Fruit fly (Drosophila melanogaster): Measurements from ENCODE around the gene CG3690.
A peak's percentile ranks its signal among the peaks of the same experiment; 100 is the strongest.

CG3690 gene

DNA sequence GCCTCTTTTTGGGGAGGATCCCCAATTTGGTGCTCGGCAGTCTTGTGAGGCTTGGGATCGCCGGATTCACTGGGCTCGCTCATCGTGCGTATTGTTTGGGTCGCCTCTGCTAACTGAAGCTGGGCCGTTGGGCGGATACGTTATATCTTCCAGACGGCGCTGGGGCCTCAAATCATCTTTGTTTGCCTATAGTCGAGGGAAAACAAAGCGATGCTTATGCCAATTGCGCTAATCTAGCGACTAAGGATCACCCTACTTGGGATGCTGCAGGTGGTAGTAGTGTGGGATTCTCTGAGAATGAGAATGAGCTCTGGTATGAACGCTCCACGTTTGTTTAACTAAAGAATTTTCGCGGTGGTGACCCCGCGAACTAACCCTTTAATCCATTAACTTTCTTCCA is at the start of gene CG3690:
TSS of gene CG3690 (minus strand) at position 101 of the 400 bp plus-strand sequence.
- TF ChIP-seq Dif (GFP tag; optimal IDR thresholded peaks at IDR 0.05; ENCODE audit: partially characterized antibody) (no peak), jim (GFP tag; optimal IDR thresholded peaks at IDR 0.05) (no peak), usp (GFP tag; optimal IDR thresholded peaks at IDR 0.05) (no peak), Abd-B (GFP tag; optimal IDR thresholded peaks at IDR 0.05) (no peak), sv (GFP tag; optimal IDR thresholded peaks at IDR 0.05) (no peak), Mio (GFP tag; optimal IDR thresholded peaks at IDR 0.05) (no peak), N (GFP tag; optimal IDR thresholded peaks at IDR 0.05) (no peak), Hr83 (GFP tag; optimal IDR thresholded peaks at IDR 0.05; ENCODE audit: poor library complexity, severe bottlenecking) (no peak), CG32264 (GFP tag; optimal IDR thresholded peaks at IDR 0.05) (no peak)

- TF ChIP-seq foxo (GFP tag; optimal IDR thresholded peaks at IDR 0.05) (peak in 1 of 2 experiments; percentile 1), woc (GFP tag; optimal IDR thresholded peaks at IDR 0.05) (no peak), Sp1 (GFP tag; optimal IDR thresholded peaks at IDR 0.05) (no peak), ey (GFP tag; optimal IDR thresholded peaks at IDR 0.05) (no peak)
Measured at dm6 chrX:998884-999283, 47.2 kb upstream of the CG3690 start.

DNA sequence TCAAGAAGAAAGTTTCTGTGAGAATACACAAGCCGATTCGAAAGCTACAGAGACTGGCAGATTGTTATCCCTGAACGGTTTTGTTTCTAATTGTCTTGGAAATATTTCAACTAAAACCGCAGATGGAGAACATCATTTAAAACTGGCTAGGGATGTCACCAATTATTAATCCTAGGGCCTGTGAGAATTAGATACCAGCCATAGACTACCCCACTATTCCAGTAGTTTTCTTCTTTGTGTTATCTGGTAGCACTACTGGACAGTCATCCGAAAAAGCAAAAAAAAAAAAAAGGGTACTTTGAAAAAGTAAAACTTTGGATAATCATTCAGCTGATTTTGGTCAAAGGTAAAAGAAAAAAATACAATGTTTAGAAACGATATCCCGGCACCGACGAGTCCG is 38.5 kb upstream of the CG3690 start, which contains the start of gene CG18823:
TSS of gene CG18823 (plus strand) at position 301 of the 400 bp plus-strand sequence.
- no peak for TF ChIP-seq CrebA (GFP tag; optimal IDR thresholded peaks at IDR 0.05; ENCODE audit: borderline replicate concordance)
- TF ChIP-seq woc (GFP tag; optimal IDR thresholded peaks at IDR 0.05), result no peak
- no peak for TF ChIP-seq fru (GFP tag; optimal IDR thresholded peaks at IDR 0.05)
- TF ChIP-seq psq (GFP tag; optimal IDR thresholded peaks at IDR 0.05), result no peak
- no peak for TF ChIP-seq Jra (GFP tag; optimal IDR thresholded peaks at IDR 0.05)
- no peak for TF ChIP-seq Vsx2 (GFP tag; optimal IDR thresholded peaks at IDR 0.05; ENCODE audit: partially characterized antibody)
- TF ChIP-seq h (GFP tag; optimal IDR thresholded peaks at IDR 0.05), result no peak
- TF ChIP-seq Hr78 (GFP tag; optimal IDR thresholded peaks at IDR 0.05), result no peak
- TF ChIP-seq Dif (GFP tag; optimal IDR thresholded peaks at IDR 0.05; ENCODE audit: partially characterized antibody), result no peak
- TF ChIP-seq Abd-B (GFP tag; optimal IDR thresholded peaks at IDR 0.05), result no peak
- no peak for TF ChIP-seq lola (GFP tag; optimal IDR thresholded peaks at IDR 0.05)
- no peak for TF ChIP-seq Sp1 (GFP tag; optimal IDR thresholded peaks at IDR 0.05)

dm6 chrX:985911-986310 is 34.2 kb upstream of the CG3690 start:
- TF ChIP-seq CrebA (GFP tag; optimal IDR thresholded peaks at IDR 0.05; ENCODE audit: borderline replicate concordance), result no peak
- no peak for TF ChIP-seq Mio (GFP tag; optimal IDR thresholded peaks at IDR 0.05)
- no peak for TF ChIP-seq rgr (GFP tag; optimal IDR thresholded peaks at IDR 0.05)
- no peak for TF ChIP-seq brk (GFP tag; optimal IDR thresholded peaks at IDR 0.05)
- no peak for TF ChIP-seq Jra (GFP tag; optimal IDR thresholded peaks at IDR 0.05)
- no peak for TF ChIP-seq Hr83 (GFP tag; optimal IDR thresholded peaks at IDR 0.05; ENCODE audit: poor library complexity, severe bottlenecking)
- no peak for TF ChIP-seq psq (GFP tag; optimal IDR thresholded peaks at IDR 0.05)
- no peak for TF ChIP-seq foxo (GFP tag; optimal IDR thresholded peaks at IDR 0.05)
- TF ChIP-seq lola (GFP tag; optimal IDR thresholded peaks at IDR 0.05), result no peak
- no peak for TF ChIP-seq pan (optimal IDR thresholded peaks at IDR 0.05)

- TF ChIP-seq Hr78 (GFP tag; optimal IDR thresholded peaks at IDR 0.05) (no peak), br (GFP tag; optimal IDR thresholded peaks at IDR 0.05) (no peak)
Measured at dm6 chrX:966818-967217, 15.1 kb upstream of the CG3690 start.

DNA sequence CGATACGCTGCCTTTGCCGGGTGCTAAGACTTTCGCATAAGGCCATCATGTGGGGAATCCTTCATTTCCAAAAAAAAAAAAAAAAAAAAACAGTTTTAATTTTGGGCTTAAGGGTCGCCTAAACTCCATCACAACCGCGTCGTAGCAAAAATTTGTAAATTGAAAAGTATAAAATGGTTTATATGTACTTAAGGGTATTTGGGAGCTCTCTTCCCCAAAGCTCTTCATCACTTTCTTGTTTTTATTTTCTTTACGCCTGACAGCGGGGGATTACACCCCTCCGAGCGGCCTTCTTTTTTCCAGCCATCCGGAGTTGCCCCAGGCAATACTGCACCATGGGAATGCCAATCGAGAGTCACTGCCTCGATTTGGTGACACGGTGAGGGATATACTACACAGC is 12.3 kb upstream of the CG3690 start:
- TF ChIP-seq h (GFP tag; optimal IDR thresholded peaks at IDR 0.05) (peak; percentile 12), ey (GFP tag; optimal IDR thresholded peaks at IDR 0.05) (no peak)

DNA sequence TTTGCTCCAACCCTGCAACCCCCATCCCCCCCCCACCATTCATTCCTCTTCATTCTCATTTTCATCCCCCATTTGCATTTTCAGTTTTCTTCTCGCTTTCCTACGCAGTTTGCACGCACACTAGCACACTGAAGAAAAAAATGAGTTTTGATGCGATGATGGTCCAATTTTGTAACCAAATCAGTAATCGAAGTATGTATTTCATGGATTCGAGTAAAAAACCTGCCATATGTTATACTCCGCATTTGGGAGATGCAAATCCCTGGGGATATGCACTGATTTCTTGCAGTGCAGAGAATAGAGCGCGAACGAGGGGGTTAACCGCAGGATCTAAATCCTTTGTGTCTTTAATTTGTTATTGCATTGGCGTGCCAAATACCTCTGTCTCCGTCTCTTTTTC is 4.2 kb upstream of the CG3690 start:
- TF ChIP-seq Jra (GFP tag; optimal IDR thresholded peaks at IDR 0.05), result no peak
- TF ChIP-seq br (GFP tag; optimal IDR thresholded peaks at IDR 0.05), result no peak
- no peak for TF ChIP-seq dmrt93B (GFP tag; optimal IDR thresholded peaks at IDR 0.05)
- TF ChIP-seq Abd-B (GFP tag; optimal IDR thresholded peaks at IDR 0.05), result no peak
- TF ChIP-seq dl (GFP tag; optimal IDR thresholded peaks at IDR 0.05; ENCODE audit: insufficient read depth in 1 of 2, partially characterized antibody in 2 of 2), result no peak
- TF ChIP-seq psq (GFP tag; optimal IDR thresholded peaks at IDR 0.05), result no peak
- peak; percentile 3 for TF ChIP-seq rgr (GFP tag; optimal IDR thresholded peaks at IDR 0.05)
- TF ChIP-seq Myc (optimal IDR thresholded peaks at IDR 0.05), result no peak
- TF ChIP-seq HLH106 (tag; optimal IDR thresholded peaks at IDR 0.05), result peak; percentile 15
- no peak for TF ChIP-seq OdsH (GFP tag; optimal IDR thresholded peaks at IDR 0.05)
- no peak for TF ChIP-seq pan (optimal IDR thresholded peaks at IDR 0.05)
- TF ChIP-seq Hr83 (GFP tag; optimal IDR thresholded peaks at IDR 0.05; ENCODE audit: poor library complexity, severe bottlenecking), result no peak
- no peak for TF ChIP-seq sv (GFP tag; optimal IDR thresholded peaks at IDR 0.05)
- TF ChIP-seq CG32264 (GFP tag; optimal IDR thresholded peaks at IDR 0.05), result no peak
- no peak for TF ChIP-seq Vsx2 (GFP tag; optimal IDR thresholded peaks at IDR 0.05; ENCODE audit: partially characterized antibody)
- no peak for TF ChIP-seq usp (GFP tag; optimal IDR thresholded peaks at IDR 0.05)
- peak; percentile 19 for TF ChIP-seq ey (GFP tag; optimal IDR thresholded peaks at IDR 0.05)
- TF ChIP-seq Sp1 (GFP tag; optimal IDR thresholded peaks at IDR 0.05), result no peak
- TF ChIP-seq sage (GFP tag; optimal IDR thresholded peaks at IDR 0.05), result no peak
- TF ChIP-seq Rel (GFP tag; optimal IDR thresholded peaks at IDR 0.05), result no peak
- TF ChIP-seq Rel (tag; optimal IDR thresholded peaks at IDR 0.05), result no peak
- no peak for TF ChIP-seq Dfd (GFP tag; optimal IDR thresholded peaks at IDR 0.05)
- TF ChIP-seq Mio (GFP tag; optimal IDR thresholded peaks at IDR 0.05), result no peak
- TF ChIP-seq woc (GFP tag; optimal IDR thresholded peaks at IDR 0.05), result no peak
- no peak for TF ChIP-seq GATAd (GFP tag; optimal IDR thresholded peaks at IDR 0.05)
- peak in 1 of 2 experiments; percentile 33 for TF ChIP-seq foxo (GFP tag; optimal IDR thresholded peaks at IDR 0.05)
- TF ChIP-seq Dif (GFP tag; optimal IDR thresholded peaks at IDR 0.05; ENCODE audit: partially characterized antibody), result no peak
- peak; percentile 19 for TF ChIP-seq h (GFP tag; optimal IDR thresholded peaks at IDR 0.05)
